Fruit fly (Drosophila melanogaster) whole organism, embryonic: ENCODE results near the gene hook.
A peak's percentile ranks its signal among the peaks of the same experiment; 100 is the strongest.

Experiments used
- Abd-B ChIP-seq: fragments of 200-800 bp; sonication (Bioruptor generic); optimal IDR thresholded peaks from 2 replicates; lab custom pipeline; 2018; ENCODE audit warnings: missing biosample characterization, mild to moderate bottlenecking, missing genetic modification characterization, moderate library complexity
- B-H1 ChIP-seq: fragments of 200-800 bp; sonication (Bioruptor generic); IDR thresholded peaks from 3 replicates; pipeline ENCODE4 v1.3.6; 2022; ENCODE audit warnings: missing biosample characterization, missing genetic modification characterization
- CG10209 ChIP-seq: fragments of 200-800 bp; sonication (Bioruptor generic); optimal IDR thresholded peaks from 3 replicates; lab custom pipeline; 2017; ENCODE audit warnings: missing biosample characterization, mild to moderate bottlenecking, missing genetic modification characterization, missing genetic modification reagents
- CG10321 ChIP-seq: fragments of 200-800 bp; sonication (Bioruptor generic); IDR thresholded peaks from 2 replicates; pipeline ENCODE4 v1.3.6; 2022; ENCODE audit warnings: missing biosample characterization, missing genetic modification characterization
- CG11085 ChIP-seq: fragments of 200-800 bp; sonication (Bioruptor generic); IDR thresholded peaks from 2 replicates; pipeline ENCODE4 v1.3.6; 2022; ENCODE audit warnings: missing biosample characterization, missing genetic modification characterization
- CG11696 ChIP-seq: fragments of 200-800 bp; sonication (Bioruptor generic); IDR thresholded peaks from 2 replicates; pipeline ENCODE4 v1.3.6; 2022; ENCODE audit warnings: missing biosample characterization, missing genetic modification characterization
- CG1233 ChIP-seq: fragments of 200-800 bp; sonication (Bioruptor generic); optimal IDR thresholded peaks from 4 replicates; lab custom pipeline; 2018; ENCODE audit warnings: missing biosample characterization, mild to moderate bottlenecking, missing genetic modification characterization
- CG14965 ChIP-seq: fragments of 200-800 bp; sonication (Bioruptor generic); optimal IDR thresholded peaks from 2 replicates; lab custom pipeline; 2016; ENCODE audit warnings: missing biosample characterization, missing genetic modification characterization, borderline replicate concordance
- CG15269 ChIP-seq: fragments of 200-800 bp; sonication (Bioruptor generic); optimal IDR thresholded peaks from 2 replicates; lab custom pipeline; 2018; ENCODE audit warnings: missing biosample characterization, mild to moderate bottlenecking, missing genetic modification characterization, moderate library complexity
- CG15696 ChIP-seq: fragments of 200-800 bp; sonication (Bioruptor generic); optimal IDR thresholded peaks from 2 replicates; lab custom pipeline; 2019; ENCODE audit warnings: missing biosample characterization, mild to moderate bottlenecking, missing genetic modification characterization, moderate library complexity
- CG17359 ChIP-seq: fragments of 200-800 bp; sonication (Bioruptor generic); optimal IDR thresholded peaks from 3 replicates; lab custom pipeline; 2018; ENCODE audit warnings: missing biosample characterization, mild to moderate bottlenecking, missing genetic modification characterization, moderate library complexity
- CG17829 ChIP-seq: fragments of 200-800 bp; optimal IDR thresholded peaks from 2 replicates; lab custom pipeline; 2019; ENCODE audit warnings: missing biosample characterization, mild to moderate bottlenecking, missing genetic modification characterization, moderate library complexity
- CG1832 ChIP-seq: fragments of 200-800 bp; sonication (Bioruptor generic); optimal IDR thresholded peaks from 2 replicates; lab custom pipeline; 2017; ENCODE audit warnings: missing biosample characterization, mild to moderate bottlenecking, missing genetic modification characterization, inconsistent platforms
- CG2116 ChIP-seq: fragments of 200-800 bp; sonication (Bioruptor generic); optimal IDR thresholded peaks from 3 replicates; lab custom pipeline; 2018; ENCODE audit warnings: missing biosample characterization, mild to moderate bottlenecking, missing genetic modification characterization
- CG32532 ChIP-seq: fragments of 200-800 bp; sonication (Bioruptor generic); IDR thresholded peaks from 2 replicates; pipeline ENCODE4 v1.3.6; 2022; ENCODE audit warnings: missing biosample characterization, missing genetic modification characterization
- CG42726 ChIP-seq: fragments of 200-800 bp; sonication (Bioruptor generic); IDR thresholded peaks from 2 replicates; pipeline ENCODE4 v1.3.6; 2022; ENCODE audit warnings: missing biosample characterization, missing genetic modification characterization; ENCODE audit not compliant: partially characterized antibody
- CG6254 ChIP-seq: fragments of 200-800 bp; sonication (Bioruptor generic); optimal IDR thresholded peaks from 3 replicates; lab custom pipeline; 2017; ENCODE audit warnings: mild to moderate bottlenecking, missing biosample characterization, missing genetic modification reagents, missing genetic modification characterization
- CG6689 ChIP-seq: fragments of 200-800 bp; sonication (Bioruptor generic); IDR thresholded peaks from 2 replicates; pipeline ENCODE4 v1.3.6; 2022; ENCODE audit warnings: missing biosample characterization, missing genetic modification characterization
- CG7357 ChIP-seq: fragments of 200-800 bp; sonication (Bioruptor generic); IDR thresholded peaks from 3 replicates; pipeline ENCODE4 v1.3.6; 2022; ENCODE audit warnings: missing biosample characterization, missing genetic modification characterization
- CG7987 ChIP-seq: fragments of 200-800 bp; sonication (Bioruptor generic); optimal IDR thresholded peaks from 2 replicates; lab custom pipeline; 2018; ENCODE audit warnings: missing biosample characterization, mild to moderate bottlenecking, missing genetic modification characterization, moderate library complexity
- CG8388 ChIP-seq: fragments of 200-800 bp; sonication (Bioruptor generic); optimal IDR thresholded peaks from 2 replicates; lab custom pipeline; 2019; ENCODE audit warnings: missing biosample characterization, mild to moderate bottlenecking, missing genetic modification characterization, moderate library complexity
- CHES-1-like ChIP-seq: fragments of 200-800 bp; sonication (Bioruptor generic); optimal IDR thresholded peaks from 2 replicates; lab custom pipeline; 2016; ENCODE audit warnings: missing biosample characterization, missing genetic modification characterization
- Hr78 ChIP-seq, 2 experiments: fragments of 200-800 bp in 1 of 2; fragments of >200 bp in 1 of 2; sonication (Bioruptor generic) in 1 of 2; optimal IDR thresholded peaks; 2 replicates each; lab custom pipeline; 2017 to 2019; ENCODE audit warnings: missing biosample characterization in 2 of 2, missing genetic modification characterization in 2 of 2, mild to moderate bottlenecking in 1 of 2, moderate library complexity in 1 of 2
- MESR4 ChIP-seq: fragments of 200-800 bp; sonication (Bioruptor generic); optimal IDR thresholded peaks from 2 replicates; lab custom pipeline; 2018; ENCODE audit warnings: missing biosample characterization, mild to moderate bottlenecking, missing genetic modification characterization, moderate library complexity
- Myb ChIP-seq: fragments of 200-800 bp; sonication (Bioruptor generic); optimal IDR thresholded peaks from 2 replicates; lab custom pipeline; 2016; ENCODE audit warnings: missing biosample characterization, missing genetic modification characterization
- Oli ChIP-seq: fragments of 200-800 bp; sonication (Bioruptor generic); optimal IDR thresholded peaks from 2 replicates; lab custom pipeline; 2018; ENCODE audit warnings: missing biosample characterization, mild to moderate bottlenecking, missing genetic modification characterization, moderate library complexity
- Rfx ChIP-seq: fragments of 200-800 bp; sonication (Bioruptor generic); IDR thresholded peaks from 2 replicates; pipeline ENCODE4 v1.3.6; 2022; ENCODE audit warnings: missing biosample characterization, missing genetic modification characterization
- Six4 ChIP-seq: fragments of 200-800 bp; sonication (Bioruptor generic); optimal IDR thresholded peaks from 2 replicates; lab custom pipeline; 2016; ENCODE audit warnings: missing biosample characterization, missing genetic modification characterization
- Sox100B ChIP-seq: fragments of 200-800 bp; sonication (Bioruptor generic); optimal IDR thresholded peaks from 3 replicates; lab custom pipeline; 2018; ENCODE audit warnings: missing biosample characterization, mild to moderate bottlenecking, missing genetic modification characterization
- Trl ChIP-seq, 3 experiments: fragments of >200 bp in 2 of 3; fragments of 200-800 bp in 1 of 3; sonication (Bioruptor generic) in 1 of 3; optimal IDR thresholded peaks; 2 replicates in 1 of 3; 3 replicates in 2 of 3; lab custom pipeline; 2016 to 2017; ENCODE audit warnings: missing biosample characterization in 1 of 3, missing genetic modification characterization in 1 of 3
- al ChIP-seq: fragments of 200-800 bp; sonication (Bioruptor generic); IDR thresholded peaks from 2 replicates; pipeline ENCODE4 v1.3.6; 2022; ENCODE audit warnings: missing biosample characterization, missing genetic modification characterization
- amos ChIP-seq: fragments of 200-800 bp; sonication (Bioruptor generic); IDR thresholded peaks from 2 replicates; pipeline ENCODE4 v1.3.6; 2022; ENCODE audit warnings: missing biosample characterization, missing genetic modification characterization; ENCODE audit not compliant: partially characterized antibody
- bsh ChIP-seq, 2 experiments: fragments of 200-800 bp; sonication (Bioruptor generic); optimal IDR thresholded peaks; 2 replicates each; lab custom pipeline; 2017 to 2018; ENCODE audit warnings: mild to moderate bottlenecking in 2 of 2, missing biosample characterization in 2 of 2, missing genetic modification characterization in 2 of 2, moderate library complexity in 1 of 2
- cwo ChIP-seq: fragments of 200-800 bp; sonication (Bioruptor generic); optimal IDR thresholded peaks from 3 replicates; lab custom pipeline; 2017; ENCODE audit warnings: missing biosample characterization, missing genetic modification characterization, mild to moderate bottlenecking, moderate library complexity, missing genetic modification reagents
- dan ChIP-seq: fragments of 200-800 bp; sonication (Bioruptor generic); IDR thresholded peaks from 2 replicates; pipeline ENCODE4 v1.3.6; 2022; ENCODE audit warnings: missing biosample characterization, missing genetic modification characterization
- emc ChIP-seq: fragments of 200-800 bp; sonication (Bioruptor generic); optimal IDR thresholded peaks from 2 replicates; lab custom pipeline; 2016; ENCODE audit warnings: missing biosample characterization, missing genetic modification characterization
- esg ChIP-seq: fragments of 200-800 bp; sonication (Bioruptor generic); conservative IDR thresholded peaks from 2 replicates; pipeline ENCODE4 v1.3.6; 2022; ENCODE audit warnings: missing biosample characterization, missing genetic modification characterization
- hb ChIP-seq: fragments of 200-800 bp; sonication (Bioruptor generic); IDR thresholded peaks from 3 replicates; pipeline ENCODE4 v1.3.6; 2022; ENCODE audit warnings: missing biosample characterization, missing genetic modification characterization; ENCODE audit not compliant: partially characterized antibody
- jigr1 ChIP-seq: fragments of 200-800 bp; sonication (Bioruptor generic); IDR thresholded peaks from 3 replicates; pipeline ENCODE4 v1.3.6; 2022; ENCODE audit warnings: missing biosample characterization, missing genetic modification characterization
- kah ChIP-seq: fragments of 200-800 bp; sonication (Bioruptor generic); optimal IDR thresholded peaks from 2 replicates; lab custom pipeline; 2018; ENCODE audit warnings: missing biosample characterization, mild to moderate bottlenecking, missing genetic modification characterization
- luna ChIP-seq: fragments of 200-800 bp; sonication (Bioruptor generic); optimal IDR thresholded peaks from 2 replicates; lab custom pipeline; 2016; ENCODE audit warnings: missing biosample characterization, missing genetic modification characterization
- nerfin-1 ChIP-seq: fragments of 200-800 bp; sonication (Bioruptor generic); optimal IDR thresholded peaks from 3 replicates; lab custom pipeline; 2019; ENCODE audit warnings: missing biosample characterization, mild to moderate bottlenecking, missing genetic modification characterization, moderate library complexity
- onecut ChIP-seq: fragments of 200-800 bp; sonication (Bioruptor generic); IDR thresholded peaks from 2 replicates; pipeline ENCODE4 v1.3.6; 2022; ENCODE audit warnings: missing biosample characterization, missing genetic modification characterization
- p53 ChIP-seq: fragments of 200-800 bp; sonication (Bioruptor generic); optimal IDR thresholded peaks from 2 replicates; lab custom pipeline; 2016; ENCODE audit warnings: missing biosample characterization, missing genetic modification characterization
- pita ChIP-seq: fragments of 200-800 bp; sonication (Bioruptor generic); optimal IDR thresholded peaks from 2 replicates; lab custom pipeline; 2017; ENCODE audit warnings: missing biosample characterization, mild to moderate bottlenecking, missing genetic modification characterization
- schlank ChIP-seq: fragments of 200-800 bp; sonication (Bioruptor generic); optimal IDR thresholded peaks from 2 replicates; lab custom pipeline; 2018; ENCODE audit warnings: missing biosample characterization, mild to moderate bottlenecking, missing genetic modification characterization
- sens-2 ChIP-seq: fragments of 200-800 bp; sonication (Bioruptor generic); IDR thresholded peaks from 2 replicates; pipeline ENCODE4 v1.3.6; 2022; ENCODE audit warnings: missing biosample characterization, missing genetic modification characterization
- unpg ChIP-seq: fragments of 200-800 bp; sonication (Bioruptor generic); optimal IDR thresholded peaks from 3 replicates; lab custom pipeline; 2018; ENCODE audit warnings: missing biosample characterization, mild to moderate bottlenecking, missing genetic modification characterization, moderate library complexity

The hook gene

DNA sequence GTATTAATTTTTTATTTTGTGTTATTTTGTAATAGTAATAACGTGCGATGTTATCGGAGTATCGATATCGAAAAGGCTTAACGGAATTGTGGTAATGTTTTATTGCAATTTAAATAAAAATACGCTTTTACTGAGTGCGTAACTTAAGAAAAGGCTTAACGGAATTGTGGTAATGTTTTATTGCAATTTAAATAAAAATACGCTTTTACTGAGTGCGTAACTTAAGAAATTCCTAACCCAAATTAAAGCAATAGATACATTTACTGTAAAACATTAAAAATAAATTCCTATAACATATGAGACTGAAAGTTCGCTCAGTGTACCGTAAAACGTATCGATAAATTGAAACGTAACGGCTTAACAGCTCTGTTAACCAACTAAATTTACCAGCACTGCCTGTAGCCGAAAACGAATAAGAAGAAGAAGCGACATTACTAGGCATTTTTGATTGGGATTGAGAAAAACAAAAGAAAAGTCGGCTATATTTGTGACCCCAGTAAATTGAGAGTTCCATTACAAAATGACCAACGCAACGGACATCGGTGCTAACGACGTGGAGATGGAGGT is 18.3 kb upstream of the hook start, which contains the start of gene Rpn3 (continued):
- TF ChIP-seq kah (GFP tag; lab: Kevin White, UChicago) (no peak), Oli (tag; lab: Kevin White, UChicago) (peak; percentile 82), CG42726 (no peak), CG15269 (peak; percentile 78), Sox100B (no peak), dan (GFP tag; lab: Robert Waterston, UW) (no peak), MESR4 (GFP tag; lab: Kevin White, UChicago) (peak; percentile 65), amos (GFP tag; lab: Robert Waterston, UW) (peak; percentile 38; the same call in 1 of the 2 replicates), Trl (optimal IDR thresholded peaks at IDR 0.05; lab: Kevin White, UChicago) (no peak), Trl (GFP tag; optimal IDR thresholded peaks at IDR 0.05; lab: Kevin White, UChicago) (peak; percentile 81), Myb (GFP tag; lab: Kevin White, UChicago) (peak; percentile 73), CG14965 (GFP tag; lab: Kevin White, UChicago) (no peak), CG15696 (peak; percentile 66), CG11696 (GFP tag; lab: Robert Waterston, UW) (peak; percentile 74), Hr78 (GFP tag; optimal IDR thresholded peaks at IDR 0.05; lab: Kevin White, UChicago) (no peak), CG1233 (GFP tag; lab: Kevin White, UChicago) (peak; percentile 40), pita (GFP tag; lab: Kevin White, UChicago) (no peak), nerfin-1 (peak; percentile 64), emc (GFP tag; lab: Kevin White, UChicago) (no peak), CG7987 (GFP tag; lab: Kevin White, UChicago) (peak; percentile 15), CG6689 (GFP tag; lab: Robert Waterston, UW) (peak; percentile 91), onecut (GFP tag; lab: Robert Waterston, UW) (peak; percentile 60), jigr1 (peak; percentile 51; the same call in 1 of the 3 replicates), CG17829 (tag; lab: Kevin White, UChicago) (peak; percentile 88), cwo (GFP tag; lab: Kevin White, UChicago) (peak; percentile 71), CG2116 (GFP tag; lab: Kevin White, UChicago) (peak; percentile 75), B-H1 (peak; percentile 78), CG32532 (GFP tag; lab: Robert Waterston, UW) (peak; percentile 88), CG11085 (GFP tag; lab: Robert Waterston, UW) (peak; percentile 69; the same call in 1 of the 2 replicates), unpg (GFP tag; lab: Kevin White, UChicago) (peak; percentile 84), CG6254 (GFP tag; lab: Kevin White, UChicago) (no peak), CHES-1-like (peak; percentile 88), esg (GFP tag; lab: Robert Waterston, UW) (peak; percentile 84), CG10209 (GFP tag; lab: Kevin White, UChicago) (peak; percentile 85), CG10321 (GFP tag; lab: Robert Waterston, UW) (peak; percentile 61; the same call in 1 of the 2 replicates), al (GFP tag; lab: Robert Waterston, UW) (peak; percentile 76), p53 (GFP tag; lab: Kevin White, UChicago) (peak; percentile 44), sens-2 (peak; percentile 76; the same call in 1 of the 2 replicates), CG17359 (tag; lab: Kevin White, UChicago) (peak; percentile 86), schlank (peak; percentile 31), Rfx (peak; percentile 86), CG7357 (GFP tag; lab: Robert Waterston, UW) (peak; percentile 47; the same call in 1 of the 3 replicates), CG1832 (GFP tag; lab: Kevin White, UChicago) (no peak), CG8388 (GFP tag; lab: Kevin White, UChicago) (peak; percentile 78), luna (GFP tag; lab: Kevin White, UChicago) (peak; percentile 24), hb (GFP tag; lab: Robert Waterston, UW) (peak; percentile 68; the same call in 2 of the 3 replicates), bsh (GFP tag; optimal IDR thresholded peaks at IDR 0.05; lab: Kevin White, UChicago) (peak; percentile 42 to 90), Six4 (peak; percentile 86), Abd-B (peak; percentile 77)
